Worm (Caenorhabditis elegans) whole organism, L3 larva: ENCODE measurements around the gene R04D3.4.
A peak's percentile ranks its signal among the peaks of the same experiment; 100 is the strongest.

Experiments used
- ceh-28 ChIP-seq: fragments of 150-350 bp; optimal IDR thresholded peaks from 2 replicates; lab custom pipeline; 2014; ENCODE audit warnings: missing biosample characterization, missing genetic modification reagents, missing genetic modification characterization
- egl-27 ChIP-seq: sonication (generic microtip); optimal IDR thresholded peaks from 4 replicates; lab custom pipeline; 2017; ENCODE audit warnings: missing biosample characterization, missing genetic modification reagents, missing genetic modification characterization
- nhr-28 ChIP-seq: fragments of 150-350 bp; optimal IDR thresholded peaks from 2 replicates; lab custom pipeline; 2014; ENCODE audit warnings: missing biosample characterization, missing genetic modification characterization
- nhr-76 ChIP-seq: fragments of 150-350 bp; sonication (generic microtip); optimal IDR thresholded peaks from 5 replicates; lab custom pipeline; 2014; ENCODE audit warnings: missing biosample characterization, missing genetic modification characterization
- pha-4 ChIP-seq: fragments of 150-350 bp; optimal IDR thresholded peaks from 2 replicates; lab custom pipeline; 2014; ENCODE audit warnings: missing biosample characterization, missing genetic modification reagents, missing genetic modification characterization
- skn-1 ChIP-seq: fragments of 150-350 bp; optimal IDR thresholded peaks from 2 replicates; lab custom pipeline; 2014; ENCODE audit warnings: missing biosample characterization, missing genetic modification characterization
- snpc-4 ChIP-seq: fragments of 150-350 bp; optimal IDR thresholded peaks from 2 replicates; lab custom pipeline; 2014; ENCODE audit warnings: missing biosample characterization, missing genetic modification characterization
- tbx-2 ChIP-seq: sonication (generic microtip); optimal IDR thresholded peaks from 2 replicates; lab custom pipeline; 2016; ENCODE audit warnings: mild to moderate bottlenecking, missing genetic modification characterization, missing compliant biosample characterization
- unc-39 ChIP-seq: sonication (generic microtip); optimal IDR thresholded peaks from 4 replicates; lab custom pipeline; 2017; ENCODE audit warnings: missing biosample characterization, missing genetic modification characterization
- ztf-11 ChIP-seq: fragments of 150-350 bp; optimal IDR thresholded peaks from 2 replicates; lab custom pipeline; 2014; ENCODE audit warnings: missing biosample characterization, missing genetic modification characterization
- ztf-4 ChIP-seq: fragments of 150-350 bp; optimal IDR thresholded peaks from 2 replicates; lab custom pipeline; 2014; ENCODE audit warnings: missing biosample characterization, missing genetic modification characterization

- TF ChIP-seq tbx-2 (tag; lab: Kevin White, UChicago): no peak
- TF ChIP-seq nhr-28 (tag; lab: Kevin White, UChicago): no peak
- no peak for TF ChIP-seq egl-27 (tag; lab: Kevin White, UChicago)
- TF ChIP-seq ztf-4: no peak
- no peak for TF ChIP-seq snpc-4
- no peak for TF ChIP-seq ztf-11
- no peak for TF ChIP-seq unc-39 (tag; lab: Kevin White, UChicago)
- no peak for TF ChIP-seq pha-4 (tag; lab: Kevin White, UChicago)
- peak; percentile 15 for TF ChIP-seq ceh-28 (tag; lab: Kevin White, UChicago)
- TF ChIP-seq nhr-76 (tag; lab: Kevin White, UChicago): no peak
- TF ChIP-seq skn-1: no peak
These were observed 32.0 kb upstream of the R04D3.4 start for ce11 chrX:13320575-13320974.
